Fruit fly (Drosophila melanogaster): ENCODE measurements around the gene amx.

The amx gene

dm6 chrX:9251212-9251877, 4.2 kb upstream of the amx start (continued):
- TF ChIP-seq CG9932 (GFP tag; IDR thresholded peaks at IDR 0.05) (no peak; the same call in 1 of the 2 replicates), CG1529 (GFP tag; optimal IDR thresholded peaks at IDR 0.05) (peak; percentile 5), usp (GFP tag; optimal IDR thresholded peaks at IDR 0.05) (no peak), shn (GFP tag; optimal IDR thresholded peaks at IDR 0.05) (no peak), CG18619 (GFP tag; optimal IDR thresholded peaks at IDR 0.05) (no peak), CG1603 (tag; optimal IDR thresholded peaks at IDR 0.05) (peak; percentile 54), NC2β (GFP tag; optimal IDR thresholded peaks at IDR 0.05) (no peak), ap (GFP tag; IDR thresholded peaks at IDR 0.05) (no peak), ab (GFP tag; optimal IDR thresholded peaks at IDR 0.05) (no peak), cato (GFP tag; optimal IDR thresholded peaks at IDR 0.05; ENCODE audit: borderline replicate concordance) (no peak), CTCF (GFP tag; optimal IDR thresholded peaks at IDR 0.05) (no peak), D19A (tag; optimal IDR thresholded peaks at IDR 0.05) (no peak), so (GFP tag; IDR thresholded peaks at IDR 0.05) (0 out of 3 replicates have a peak, but pooled peaks have one; percentile 8), Doc3 (GFP tag; IDR thresholded peaks at IDR 0.05; ENCODE audit: partially characterized antibody) (no peak), Sox102F (GFP tag; optimal IDR thresholded peaks at IDR 0.05) (peak; percentile 43), tll (GFP tag; optimal IDR thresholded peaks at IDR 0.05) (no peak), CG18262 (tag; optimal IDR thresholded peaks at IDR 0.05) (peak; percentile 26), CG6791 (GFP tag; IDR thresholded peaks at IDR 0.05; ENCODE audit: partially characterized antibody) (no peak), Dfd (GFP tag; optimal IDR thresholded peaks at IDR 0.05) (no peak), CG9817 (tag; optimal IDR thresholded peaks at IDR 0.05) (no peak), CG4854 (GFP tag; optimal IDR thresholded peaks at IDR 0.05) (no peak), CG30403 (GFP tag; optimal IDR thresholded peaks at IDR 0.05) (peak; percentile 38), en (GFP tag; optimal IDR thresholded peaks at IDR 0.05) (no peak), Rx (GFP tag; IDR thresholded peaks at IDR 0.05) (no peak), croc (GFP tag; conservative IDR thresholded peaks at IDR 0.05) (no peak; the same call in 2 of the 3 replicates), Gug (GFP tag; IDR thresholded peaks at IDR 0.05) (no peak), CG10366 (GFP tag; IDR thresholded peaks at IDR 0.05) (no peak), CG16815 (GFP tag; optimal IDR thresholded peaks at IDR 0.05) (no peak), lola (GFP tag; optimal IDR thresholded peaks at IDR 0.05) (peak in 1 of 3 experiments; percentile 5), ranshi (GFP tag; IDR thresholded peaks at IDR 0.05) (no peak), gem (tag; optimal IDR thresholded peaks at IDR 0.05) (peak; percentile 37), Fer3 (tag; optimal IDR thresholded peaks at IDR 0.05) (no peak), CG14710 (tag; optimal IDR thresholded peaks at IDR 0.05) (no peak), tin (GFP tag; optimal IDR thresholded peaks at IDR 0.05) (peak; percentile 22), Doc2 (GFP tag; IDR thresholded peaks at IDR 0.05) (no peak), grn (GFP tag; optimal IDR thresholded peaks at IDR 0.05) (no peak), kay (GFP tag; optimal IDR thresholded peaks at IDR 0.05) (no peak), zen (tag; optimal IDR thresholded peaks at IDR 0.05) (no peak), CG11093 (GFP tag; IDR thresholded peaks at IDR 0.05) (no peak), CG11398 (GFP tag; optimal IDR thresholded peaks at IDR 0.05) (no peak), grau (tag; optimal IDR thresholded peaks at IDR 0.05) (peak; percentile 25), MTF-1 (GFP tag; optimal IDR thresholded peaks at IDR 0.05; ENCODE audit: borderline replicate concordance) (no peak), CG3847 (GFP tag; IDR thresholded peaks at IDR 0.05) (no peak), ro (GFP tag; IDR thresholded peaks at IDR 0.05) (no peak), CG12155 (GFP tag; optimal IDR thresholded peaks at IDR 0.05) (no peak), Usf (GFP tag; optimal IDR thresholded peaks at IDR 0.05) (no peak), Vsx1 (GFP tag; optimal IDR thresholded peaks at IDR 0.05) (no peak), ac (GFP tag; optimal IDR thresholded peaks at IDR 0.05) (no peak), Fer1 (GFP tag; optimal IDR thresholded peaks at IDR 0.05) (no peak), Bteb2 (GFP tag; optimal IDR thresholded peaks at IDR 0.05) (no peak), GATAe (GFP tag; conservative IDR thresholded peaks at IDR 0.05) (no peak)

Data from whole organism, embryonic.